Worm (Caenorhabditis elegans): ENCODE results near the gene R11G1.7.

Gene R11G1.7

ce11 chrX:3655972-3656371 is at the start of gene R11G1.7:
Gene R11G1.7 (plus strand): TSS chrX:3656272.
- no peak for TF ChIP-seq unc-62 (GFP tag; optimal IDR thresholded peaks at IDR 0.05)
- TF ChIP-seq lag-1 (GFP tag; IDR thresholded peaks at IDR 0.05) = no peak
- TF ChIP-seq efl-1 (GFP tag; optimal IDR thresholded peaks at IDR 0.05) = no peak
- TF ChIP-seq ztf-3 (GFP tag; optimal IDR thresholded peaks at IDR 0.05) = no peak
- no peak for TF ChIP-seq ZK185.1 (tag; optimal IDR thresholded peaks at IDR 0.05; ENCODE audit: poor library complexity, severe bottlenecking)
- no peak for TF ChIP-seq bed-2 (GFP tag; IDR thresholded peaks at IDR 0.05)

ce11 chrX:3610442-3610841 is 45.6 kb upstream of the R11G1.7 start:
- TF ChIP-seq F39B2.1 (GFP tag; IDR thresholded peaks at IDR 0.05) = no peak
- no peak for TF ChIP-seq nfyb-1 (GFP tag; IDR thresholded peaks at IDR 0.05)
- no peak for TF ChIP-seq F49E8.2 (tag; optimal IDR thresholded peaks at IDR 0.05; ENCODE audit: insufficient read depth)
- no peak for TF ChIP-seq K11D2.4 (GFP tag; IDR thresholded peaks at IDR 0.05)

- no peak for TF ChIP-seq bed-2 (GFP tag; IDR thresholded peaks at IDR 0.05)
- TF ChIP-seq T07F8.4 (tag; optimal IDR thresholded peaks at IDR 0.05) = no peak
- TF ChIP-seq ets-4 (GFP tag; optimal IDR thresholded peaks at IDR 0.05) = peak; percentile 80
- TF ChIP-seq egrh-3 (GFP tag; IDR thresholded peaks at IDR 0.05) = no peak
- TF ChIP-seq nhr-90 (tag; optimal IDR thresholded peaks at IDR 0.05) = no peak
- TF ChIP-seq gei-17 (GFP tag; optimal IDR thresholded peaks at IDR 0.05) = no peak
- no peak for TF ChIP-seq B0336.3 (GFP tag; IDR thresholded peaks at IDR 0.05)
- TF ChIP-seq ceh-58 (GFP tag; IDR thresholded peaks at IDR 0.05) = no peak
- TF ChIP-seq madf-10 (tag; optimal IDR thresholded peaks at IDR 0.05) = no peak
- TF ChIP-seq lin-40 (tag; optimal IDR thresholded peaks at IDR 0.05) = no peak
- TF ChIP-seq F52B5.7 (tag; optimal IDR thresholded peaks at IDR 0.05) = no peak
- peak; percentile 74 for TF ChIP-seq dox-1 (GFP tag; IDR thresholded peaks at IDR 0.05)
- no peak for TF ChIP-seq somi-1 (GFP tag; optimal IDR thresholded peaks at IDR 0.05)
- no peak for TF ChIP-seq nhr-27 (tag; optimal IDR thresholded peaks at IDR 0.05)
- no peak for TF ChIP-seq ceh-91 (GFP tag; IDR thresholded peaks at IDR 0.05)
- TF ChIP-seq dpff-1 (tag; optimal IDR thresholded peaks at IDR 0.05) = no peak
- TF ChIP-seq nhr-80 (tag; optimal IDR thresholded peaks at IDR 0.05) = peak; percentile 98
- TF ChIP-seq repo-1 (tag; optimal IDR thresholded peaks at IDR 0.05) = no peak
- TF ChIP-seq let-607 (tag; optimal IDR thresholded peaks at IDR 0.05) = peak; percentile 19 to 82
- peak; percentile 74 for TF ChIP-seq let-526 (GFP tag; IDR thresholded peaks at IDR 0.05)
- no peak for TF ChIP-seq ccch-3 (GFP tag; optimal IDR thresholded peaks at IDR 0.05)
- no peak for TF ChIP-seq ztf-28 (GFP tag; IDR thresholded peaks at IDR 0.05)
- no peak for TF ChIP-seq Y53F4B.3 (GFP tag; IDR thresholded peaks at IDR 0.05)
- TF ChIP-seq lin-54 (GFP tag; optimal IDR thresholded peaks at IDR 0.05) = no peak
These were observed 44.9 kb upstream of the R11G1.7 start, which contains the start of gene C18B2.5 for ce11 chrX:3611042-3611623. Gene C18B2.5 (minus strand): TSS chrX:3611092.

ce11 chrX:3611740-3612139 is 44.3 kb upstream of the R11G1.7 start:
- no peak for TF ChIP-seq F22D6.2 (tag; optimal IDR thresholded peaks at IDR 0.05)
- no peak for TF ChIP-seq unc-130 (GFP tag; optimal IDR thresholded peaks at IDR 0.05)
- no peak for TF ChIP-seq ama-1 (optimal IDR thresholded peaks at IDR 0.05)
- no peak for TF ChIP-seq ama-1 (GFP tag; optimal IDR thresholded peaks at IDR 0.05)
- TF ChIP-seq xnd-1 (tag; optimal IDR thresholded peaks at IDR 0.05) = no peak
- no peak for TF ChIP-seq unc-62 (GFP tag; optimal IDR thresholded peaks at IDR 0.05)
- no peak for TF ChIP-seq Y56A3A.18 (GFP tag; IDR thresholded peaks at IDR 0.05)
- no peak for TF ChIP-seq rec-8 (tag; optimal IDR thresholded peaks at IDR 0.05)
- no peak for TF ChIP-seq mes-4 (tag; optimal IDR thresholded peaks at IDR 0.05)
- no peak for TF ChIP-seq Y79H2A.3 (GFP tag; conservative IDR thresholded peaks at IDR 0.05)
- TF ChIP-seq F57C9.4 (tag; optimal IDR thresholded peaks at IDR 0.05) = no peak
- no peak for TF ChIP-seq F37B4.10 (GFP tag; IDR thresholded peaks at IDR 0.05)

All from whole organism, young adult.